Worm (Caenorhabditis elegans) whole organism, L3 larva: Measurements from ENCODE around the gene moc-6.
A peak's percentile ranks its signal among the peaks of the same experiment; 100 is the strongest.

Source experiments
- ZK546.5 ChIP-seq: sonication (generic microtip); optimal IDR thresholded peaks from 2 replicates; lab custom pipeline; 2017; ENCODE audit warnings: missing biosample characterization, missing genetic modification characterization
- aly-2 ChIP-seq: fragments of 150-350 bp; optimal IDR thresholded peaks from 2 replicates; lab custom pipeline; 2014; ENCODE audit warnings: missing biosample characterization, missing genetic modification characterization
- ceh-16 ChIP-seq: sonication (generic microtip); optimal IDR thresholded peaks from 2 replicates; lab custom pipeline; 2017; ENCODE audit warnings: missing biosample characterization, missing genetic modification characterization
- ceh-28 ChIP-seq: fragments of 150-350 bp; optimal IDR thresholded peaks from 2 replicates; lab custom pipeline; 2014; ENCODE audit warnings: missing biosample characterization, missing genetic modification reagents, missing genetic modification characterization
- ceh-9 ChIP-seq: sonication (generic microtip); optimal IDR thresholded peaks from 2 replicates; lab custom pipeline; 2018; ENCODE audit warnings: missing biosample characterization, missing genetic modification characterization
- daf-12 ChIP-seq: fragments of 150-350 bp; optimal IDR thresholded peaks from 2 replicates; lab custom pipeline; 2014; ENCODE audit warnings: missing biosample characterization, missing genetic modification reagents, missing genetic modification characterization
- egl-27 ChIP-seq: sonication (generic microtip); optimal IDR thresholded peaks from 4 replicates; lab custom pipeline; 2017; ENCODE audit warnings: missing biosample characterization, missing genetic modification reagents, missing genetic modification characterization
- elt-1 ChIP-seq: fragments of 150-350 bp; optimal IDR thresholded peaks from 2 replicates; lab custom pipeline; 2014; ENCODE audit warnings: missing biosample characterization, missing genetic modification characterization
- elt-2 ChIP-seq: sonication (generic microtip); optimal IDR thresholded peaks from 2 replicates; lab custom pipeline; 2016; ENCODE audit warnings: missing genetic modification reagents, mild to moderate bottlenecking, missing genetic modification characterization, missing compliant biosample characterization
- elt-3 ChIP-seq, 3 experiments: fragments of 150-350 bp in 1 of 3; sonication (generic microtip) in 2 of 3; optimal IDR thresholded peaks; 2 replicates in 2 of 3; 4 replicates in 1 of 3; lab custom pipeline; 2014 to 2017; ENCODE audit warnings: missing biosample characterization in 3 of 3, missing genetic modification characterization in 3 of 3
- fkh-2 ChIP-seq: fragments of 150-350 bp; optimal IDR thresholded peaks from 2 replicates; lab custom pipeline; 2014; ENCODE audit warnings: missing biosample characterization, missing genetic modification reagents, missing genetic modification characterization
- fos-1 ChIP-seq: fragments of 150-350 bp; optimal IDR thresholded peaks from 2 replicates; lab custom pipeline; 2014; ENCODE audit warnings: missing biosample characterization, missing genetic modification characterization
- hmg-11 ChIP-seq: sonication (generic microtip); optimal IDR thresholded peaks from 2 replicates; lab custom pipeline; 2016; ENCODE audit warnings: missing genetic modification characterization, missing compliant biosample characterization
- jun-1 ChIP-seq: fragments of 150-350 bp; optimal IDR thresholded peaks from 2 replicates; lab custom pipeline; 2014; ENCODE audit warnings: missing biosample characterization, missing genetic modification reagents, missing genetic modification characterization
- lin-15B ChIP-seq: fragments of 150-350 bp; optimal IDR thresholded peaks from 2 replicates; lab custom pipeline; 2014; ENCODE audit warnings: missing biosample characterization, missing genetic modification characterization
- lin-39 ChIP-seq: fragments of 150-350 bp; optimal IDR thresholded peaks from 2 replicates; lab custom pipeline; 2018; ENCODE audit warnings: missing biosample characterization, missing genetic modification reagents, missing genetic modification characterization
- lsy-12 ChIP-seq: sonication (generic microtip); optimal IDR thresholded peaks from 2 replicates; lab custom pipeline; 2016; ENCODE audit warnings: mild to moderate bottlenecking, missing genetic modification characterization, missing compliant biosample characterization
- mdl-1 ChIP-seq: fragments of 150-350 bp; optimal IDR thresholded peaks from 2 replicates; lab custom pipeline; 2014; ENCODE audit warnings: missing biosample characterization, missing genetic modification characterization
- mml-1 ChIP-seq: fragments of 150-350 bp; sonication (generic microtip); optimal IDR thresholded peaks from 3 replicates; lab custom pipeline; 2014; ENCODE audit warnings: missing biosample characterization, missing genetic modification characterization
- nfya-1 ChIP-seq: sonication (generic microtip); optimal IDR thresholded peaks from 2 replicates; lab custom pipeline; 2017; ENCODE audit warnings: missing genetic modification characterization, mild to moderate bottlenecking, missing compliant biosample characterization, antibody characterized with exemption, moderate library complexity; ENCODE audit not compliant: insufficient read depth
- nhr-11 ChIP-seq: fragments of 150-350 bp; optimal IDR thresholded peaks from 2 replicates; lab custom pipeline; 2014; ENCODE audit warnings: missing biosample characterization, missing genetic modification characterization
- nhr-12 ChIP-seq: fragments of 150-350 bp; optimal IDR thresholded peaks from 2 replicates; lab custom pipeline; 2014; ENCODE audit warnings: missing biosample characterization, missing genetic modification characterization
- nhr-23 ChIP-seq: fragments of 150-350 bp; optimal IDR thresholded peaks from 2 replicates; lab custom pipeline; 2014; ENCODE audit warnings: missing biosample characterization, missing genetic modification reagents, missing genetic modification characterization
- nhr-237 ChIP-seq: fragments of 150-350 bp; optimal IDR thresholded peaks from 2 replicates; lab custom pipeline; 2014; ENCODE audit warnings: missing biosample characterization, missing genetic modification characterization
- nhr-28 ChIP-seq: fragments of 150-350 bp; optimal IDR thresholded peaks from 2 replicates; lab custom pipeline; 2014; ENCODE audit warnings: missing biosample characterization, missing genetic modification characterization
- nhr-43 ChIP-seq: sonication (generic microtip); optimal IDR thresholded peaks from 2 replicates; lab custom pipeline; 2016; ENCODE audit warnings: mild to moderate bottlenecking, missing genetic modification characterization, missing compliant biosample characterization; ENCODE audit not compliant: poor library complexity, severe bottlenecking
- nhr-67 ChIP-seq: fragments of 150-350 bp; optimal IDR thresholded peaks from 2 replicates; lab custom pipeline; 2014; ENCODE audit warnings: missing biosample characterization, missing genetic modification characterization
- nhr-76 ChIP-seq: fragments of 150-350 bp; sonication (generic microtip); optimal IDR thresholded peaks from 5 replicates; lab custom pipeline; 2014; ENCODE audit warnings: missing biosample characterization, missing genetic modification characterization
- nhr-77 ChIP-seq: fragments of 150-350 bp; optimal IDR thresholded peaks from 2 replicates; lab custom pipeline; 2014; ENCODE audit warnings: missing biosample characterization, missing genetic modification characterization
- pha-4 ChIP-seq: fragments of 150-350 bp; optimal IDR thresholded peaks from 2 replicates; lab custom pipeline; 2014; ENCODE audit warnings: missing biosample characterization, missing genetic modification reagents, missing genetic modification characterization
- sea-2 ChIP-seq: fragments of 150-350 bp; sonication (generic microtip); optimal IDR thresholded peaks from 4 replicates; lab custom pipeline; 2014; ENCODE audit warnings: missing biosample characterization, missing genetic modification reagents, missing genetic modification characterization
- skn-1 ChIP-seq: fragments of 150-350 bp; optimal IDR thresholded peaks from 2 replicates; lab custom pipeline; 2014; ENCODE audit warnings: missing biosample characterization, missing genetic modification characterization
- snpc-4 ChIP-seq: fragments of 150-350 bp; optimal IDR thresholded peaks from 2 replicates; lab custom pipeline; 2014; ENCODE audit warnings: missing biosample characterization, missing genetic modification characterization
- tbx-2 ChIP-seq: sonication (generic microtip); optimal IDR thresholded peaks from 2 replicates; lab custom pipeline; 2016; ENCODE audit warnings: mild to moderate bottlenecking, missing genetic modification characterization, missing compliant biosample characterization
- unc-39 ChIP-seq: sonication (generic microtip); optimal IDR thresholded peaks from 4 replicates; lab custom pipeline; 2017; ENCODE audit warnings: missing biosample characterization, missing genetic modification characterization
- zag-1 ChIP-seq: fragments of 150-350 bp; optimal IDR thresholded peaks from 2 replicates; lab custom pipeline; 2014; ENCODE audit warnings: missing biosample characterization, missing genetic modification characterization
- ztf-11 ChIP-seq: fragments of 150-350 bp; optimal IDR thresholded peaks from 2 replicates; lab custom pipeline; 2014; ENCODE audit warnings: missing biosample characterization, missing genetic modification characterization
- ztf-4 ChIP-seq: fragments of 150-350 bp; optimal IDR thresholded peaks from 2 replicates; lab custom pipeline; 2014; ENCODE audit warnings: missing biosample characterization, missing genetic modification characterization

moc-6 gene

DNA sequence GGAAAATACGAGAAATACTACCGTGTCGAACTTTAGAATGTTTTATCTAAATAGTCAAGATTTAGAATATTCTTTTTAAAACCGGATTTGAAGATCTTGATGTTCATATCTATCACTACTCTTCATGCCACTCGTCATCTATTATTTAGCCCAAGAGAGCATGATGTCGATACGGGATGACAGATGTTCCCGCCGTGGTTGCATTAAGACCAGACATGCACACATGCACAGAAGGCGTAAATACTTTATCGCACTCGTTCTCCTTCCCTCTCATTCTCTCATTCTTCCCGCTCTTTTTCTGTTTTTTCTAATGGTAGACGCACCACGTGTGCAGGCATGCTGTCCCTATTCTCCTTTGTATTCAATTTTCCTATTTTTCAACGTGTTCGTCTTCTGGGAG, 12.4 kb upstream of the moc-6 start:
- TF ChIP-seq lin-39 (tag; lab: Kevin White, UChicago) (peak; percentile 43), ceh-28 (tag; lab: Kevin White, UChicago) (no peak)

DNA sequence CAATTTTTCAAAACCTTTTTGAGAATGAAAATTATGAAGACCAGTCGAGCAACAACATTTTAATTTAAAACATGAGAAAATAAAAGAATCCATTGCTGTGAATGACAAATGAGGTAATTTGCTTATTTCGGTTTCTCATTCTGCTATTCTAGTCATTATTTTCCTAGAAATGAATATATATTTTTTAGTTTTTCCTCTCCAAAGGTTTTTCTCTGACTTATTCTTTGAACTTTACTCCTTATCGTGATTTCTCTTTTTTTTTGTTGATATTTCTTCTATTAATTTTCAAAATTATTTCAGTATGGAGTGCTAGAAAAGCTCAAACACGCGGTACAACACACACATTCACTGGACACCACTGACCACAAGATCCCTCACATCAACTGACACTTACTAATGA, 10.2 kb upstream of the moc-6 start, which contains the start of gene pup-2:
pup-2 (plus strand) TSS at position 301 of the 400 bp plus-strand sequence.
- TF ChIP-seq lin-15B (tag; lab: Kevin White, UChicago), result no peak
- no peak for TF ChIP-seq nfya-1 (tag; lab: Kevin White, UChicago)
- TF ChIP-seq tbx-2 (tag; lab: Kevin White, UChicago), result no peak
- no peak for TF ChIP-seq mdl-1 (tag; lab: Kevin White, UChicago)
- TF ChIP-seq unc-39 (tag; lab: Kevin White, UChicago), result no peak
- TF ChIP-seq nhr-11, result no peak
- no peak for TF ChIP-seq nhr-12 (tag; lab: Kevin White, UChicago)
- no peak for TF ChIP-seq daf-12 (tag; lab: Kevin White, UChicago)
- no peak for TF ChIP-seq snpc-4 (tag; lab: Kevin White, UChicago)
- TF ChIP-seq pha-4 (tag; lab: Kevin White, UChicago), result no peak
- no peak for TF ChIP-seq ceh-16 (tag; lab: Kevin White, UChicago)

DNA sequence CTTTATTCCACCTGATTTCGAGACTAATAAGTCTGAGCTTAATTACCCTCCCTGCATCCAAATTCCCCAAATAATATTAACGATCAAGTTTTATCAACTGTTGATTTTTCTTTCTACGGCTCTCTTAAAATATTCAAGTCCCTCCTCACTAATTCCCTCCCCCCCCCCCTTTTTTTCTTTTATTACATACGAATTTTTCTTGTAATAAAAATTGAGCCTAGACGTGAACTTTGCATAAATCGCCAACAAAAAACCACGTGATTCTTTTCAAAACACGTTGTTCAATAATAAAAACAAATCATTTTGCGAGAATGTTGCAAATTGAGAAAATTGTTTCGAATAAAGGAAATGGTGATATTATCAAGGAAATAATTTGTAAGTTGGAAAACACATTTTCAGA, 7.4 kb upstream of the moc-6 start, which contains the start of gene K10D2.8:
K10D2.8 (plus strand) TSS at position 301 of the 400 bp plus-strand sequence.
- no peak for TF ChIP-seq egl-27 (tag; lab: Kevin White, UChicago)
- no peak for TF ChIP-seq lsy-12 (tag; lab: Kevin White, UChicago)
- TF ChIP-seq nhr-67, result no peak
- TF ChIP-seq pha-4 (tag; lab: Kevin White, UChicago), result no peak
- no peak for TF ChIP-seq aly-2 (tag; lab: Kevin White, UChicago)
- TF ChIP-seq, all 47 proteins: peak for 0

DNA sequence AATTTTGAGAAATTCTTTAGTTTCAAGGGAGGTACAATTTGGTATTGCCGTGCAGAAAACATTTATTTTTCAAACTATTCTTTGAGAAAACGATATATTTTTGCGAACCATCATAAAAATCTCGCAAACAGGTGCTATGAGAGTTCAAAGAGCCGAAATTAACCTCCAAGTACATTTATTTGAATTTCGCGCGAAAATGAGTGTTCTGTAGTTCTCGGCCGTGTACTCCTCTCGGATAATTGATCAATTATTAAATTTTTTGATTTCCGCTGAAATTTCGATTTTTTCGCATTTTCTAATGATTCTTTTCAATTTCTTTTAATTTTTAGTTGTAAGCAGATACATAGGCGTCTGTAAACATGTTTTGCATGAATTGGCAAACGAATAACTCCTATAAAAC, 5.6 kb upstream of the moc-6 start:
- TF ChIP-seq elt-2 (tag; lab: Kevin White, UChicago), result no peak
- TF ChIP-seq nhr-23 (tag; lab: Kevin White, UChicago), result peak; percentile 44
- peak; percentile 41 for TF ChIP-seq nhr-43 (tag; lab: Kevin White, UChicago)
- no peak for TF ChIP-seq zag-1
- TF ChIP-seq ztf-11 (tag; lab: Kevin White, UChicago), result no peak
- TF ChIP-seq sea-2 (GFP tag; lab: Kevin White, UChicago), result no peak
- peak; percentile 43 for TF ChIP-seq pha-4 (tag; lab: Kevin White, UChicago)
- TF ChIP-seq ztf-4 (tag; lab: Kevin White, UChicago), result no peak
- TF ChIP-seq lin-39 (tag; lab: Kevin White, UChicago), result no peak
- no peak for TF ChIP-seq hmg-11
- no peak for TF ChIP-seq mml-1
- TF ChIP-seq aly-2 (tag; lab: Kevin White, UChicago), result no peak
- TF ChIP-seq nhr-77, result no peak
- TF ChIP-seq ceh-28 (tag; lab: Kevin White, UChicago), result no peak
- no peak for TF ChIP-seq elt-1
- no peak for TF ChIP-seq snpc-4 (tag; lab: Kevin White, UChicago)
- peak; percentile 24 for TF ChIP-seq nfya-1 (tag; lab: Kevin White, UChicago)
- TF ChIP-seq egl-27 (tag; lab: Kevin White, UChicago), result no peak
- TF ChIP-seq, all 47 proteins: peak for 4

DNA sequence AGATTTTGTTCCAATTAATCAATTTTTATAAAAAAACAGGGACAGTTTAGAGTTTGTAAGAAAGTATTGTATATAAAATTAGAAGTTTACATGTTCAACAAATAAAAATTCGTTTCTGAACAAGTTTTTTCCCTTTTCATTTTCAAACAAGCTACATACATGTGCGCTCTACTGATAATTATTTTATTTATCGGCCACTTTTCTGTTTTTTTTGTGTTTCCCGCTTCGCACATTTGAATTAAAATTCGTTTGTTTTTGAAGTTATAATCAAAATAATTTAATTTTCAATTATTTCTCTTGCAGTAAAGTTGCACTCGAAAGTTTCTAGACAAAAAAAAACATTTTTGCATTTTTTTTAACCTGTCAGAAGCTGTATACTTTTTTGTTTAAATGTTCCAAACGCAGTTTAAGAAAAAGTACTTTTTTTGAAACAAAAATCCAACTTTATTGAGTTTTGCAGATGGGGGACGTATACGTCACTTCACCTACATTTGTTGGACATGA, 5.1 kb upstream of the moc-6 start, which contains the start of gene hira-1:
hira-1 (plus strand) TSS at position 454 of the 504 bp plus-strand sequence.
- TF ChIP-seq jun-1 (tag; lab: Kevin White, UChicago), result no peak
- no peak for TF ChIP-seq nhr-76 (tag; lab: Kevin White, UChicago)
- no peak for TF ChIP-seq mml-1
- no peak for TF ChIP-seq daf-12 (tag; lab: Kevin White, UChicago)
- TF ChIP-seq fkh-2, result no peak
- no peak for TF ChIP-seq tbx-2 (tag; lab: Kevin White, UChicago)
- peak; percentile 66 for TF ChIP-seq pha-4 (tag; lab: Kevin White, UChicago)
- TF ChIP-seq lsy-12 (tag; lab: Kevin White, UChicago), result no peak
- no peak for TF ChIP-seq nhr-237 (tag; lab: Kevin White, UChicago)
- TF ChIP-seq fos-1 (tag; lab: Kevin White, UChicago), result no peak
- peak; percentile 83 for TF ChIP-seq lin-15B (tag; lab: Kevin White, UChicago)
- no peak for TF ChIP-seq ceh-9 (tag; lab: Kevin White, UChicago)
- peak; percentile 0 for TF ChIP-seq nfya-1 (tag; lab: Kevin White, UChicago)
- no peak for TF ChIP-seq nhr-28 (tag; lab: Kevin White, UChicago)
- TF ChIP-seq ceh-16 (tag; lab: Kevin White, UChicago), result no peak
- TF ChIP-seq nhr-23 (tag; lab: Kevin White, UChicago), result peak; percentile 52
- no peak for TF ChIP-seq skn-1 (tag; lab: Kevin White, UChicago)
- TF ChIP-seq elt-2 (tag; lab: Kevin White, UChicago), result peak; percentile 9
- TF ChIP-seq lin-39 (tag; lab: Kevin White, UChicago), result no peak
- TF ChIP-seq nhr-11, result no peak
- no peak for TF ChIP-seq nhr-12 (tag; lab: Kevin White, UChicago)
- no peak for TF ChIP-seq ZK546.5
- peak; percentile 3 for TF ChIP-seq hmg-11
- no peak for TF ChIP-seq nhr-43 (tag; lab: Kevin White, UChicago)
- no peak for TF ChIP-seq zag-1
- TF ChIP-seq snpc-4 (tag; lab: Kevin White, UChicago), result peak; percentile 31
- TF ChIP-seq elt-3 (tag; optimal IDR thresholded peaks at IDR 0.05; lab: Kevin White, UChicago), result no peak
- TF ChIP-seq, all 47 proteins: peak for 7
